Fruit fly (Drosophila melanogaster) whole organism, prepupa: ENCODE measurements around the gene Est-P.

Experiments
- CG10669 ChIP-seq: fragments of 200-800 bp; sonication (Bioruptor generic); optimal IDR thresholded peaks from 3 replicates; lab custom pipeline; 2018; ENCODE audit warnings: missing biosample characterization, mild to moderate bottlenecking, missing genetic modification characterization, moderate library complexity
- CG11902 ChIP-seq: fragments of 200-800 bp; sonication (Bioruptor generic); optimal IDR thresholded peaks from 3 replicates; lab custom pipeline; 2016; ENCODE audit warnings: missing biosample characterization, missing genetic modification characterization
- CG15336 ChIP-seq: fragments of 200-800 bp; sonication (Bioruptor generic); IDR thresholded peaks from 2 replicates; pipeline ENCODE4 v1.3.6; 2022; ENCODE audit warnings: missing biosample characterization, missing genetic modification characterization
- CG1621 ChIP-seq: fragments of 200-800 bp; sonication (Bioruptor generic); optimal IDR thresholded peaks from 3 replicates; lab custom pipeline; 2018; ENCODE audit warnings: missing biosample characterization, mild to moderate bottlenecking, missing genetic modification characterization
- CG3032 ChIP-seq: fragments of 200-800 bp; optimal IDR thresholded peaks from 2 replicates; lab custom pipeline; 2019; ENCODE audit warnings: missing biosample characterization, mild to moderate bottlenecking, missing genetic modification characterization, moderate library complexity
- CG31627 ChIP-seq: fragments of 200-800 bp; sonication (Bioruptor generic); optimal IDR thresholded peaks from 3 replicates; lab custom pipeline; 2016; ENCODE audit warnings: missing biosample characterization, missing genetic modification characterization
- CG32006 ChIP-seq: fragments of 200-800 bp; sonication (Bioruptor generic); optimal IDR thresholded peaks from 3 replicates; lab custom pipeline; 2017; ENCODE audit warnings: missing biosample characterization, mild to moderate bottlenecking, missing genetic modification characterization
- CG34406 ChIP-seq: fragments of 200-800 bp; sonication (Bioruptor generic); optimal IDR thresholded peaks from 3 replicates; lab custom pipeline; 2016; ENCODE audit warnings: missing biosample characterization, missing genetic modification characterization
- CG4318 ChIP-seq: fragments of 200-800 bp; sonication (Bioruptor generic); optimal IDR thresholded peaks from 3 replicates; lab custom pipeline; 2017; ENCODE audit warnings: missing biosample characterization, mild to moderate bottlenecking, missing genetic modification characterization
- CG6163 ChIP-seq: fragments of 200-800 bp; sonication (Bioruptor generic); IDR thresholded peaks from 3 replicates; pipeline ENCODE4 v1.3.6; 2022; ENCODE audit warnings: missing biosample characterization, missing genetic modification characterization
- CG6792 ChIP-seq: fragments of 200-800 bp; sonication (Bioruptor generic); optimal IDR thresholded peaks from 3 replicates; lab custom pipeline; 2016; ENCODE audit warnings: missing biosample characterization, missing genetic modification characterization
- CG6808 ChIP-seq: fragments of 200-800 bp; sonication (Bioruptor generic); optimal IDR thresholded peaks from 3 replicates; lab custom pipeline; 2017; ENCODE audit warnings: missing biosample characterization, missing genetic modification characterization, mild to moderate bottlenecking, moderate library complexity, missing genetic modification reagents
- CG7368 ChIP-seq: fragments of 200-800 bp; sonication (Bioruptor generic); optimal IDR thresholded peaks from 3 replicates; lab custom pipeline; 2016; ENCODE audit warnings: missing biosample characterization, missing genetic modification characterization
- CG8119 ChIP-seq: fragments of 200-800 bp; sonication (Bioruptor generic); IDR thresholded peaks from 3 replicates; pipeline ENCODE4 v1.3.6; 2022; ENCODE audit warnings: missing biosample characterization, missing genetic modification characterization
- CG9139 ChIP-seq: fragments of 200-800 bp; sonication (Bioruptor generic); optimal IDR thresholded peaks from 3 replicates; lab custom pipeline; 2017; ENCODE audit warnings: missing biosample characterization, mild to moderate bottlenecking, missing genetic modification characterization
- Eip75B ChIP-seq: fragments of 200-800 bp; sonication (Bioruptor generic); optimal IDR thresholded peaks from 3 replicates; lab custom pipeline; 2016; ENCODE audit warnings: missing biosample characterization, missing genetic modification characterization
- Ets21C ChIP-seq: fragments of 200-800 bp; sonication (Bioruptor generic); optimal IDR thresholded peaks from 3 replicates; lab custom pipeline; 2016; ENCODE audit warnings: missing biosample characterization, missing genetic modification characterization
- Ets96B ChIP-seq: fragments of 200-800 bp; optimal IDR thresholded peaks from 2 replicates; lab custom pipeline; 2019; ENCODE audit warnings: missing biosample characterization, mild to moderate bottlenecking, missing genetic modification characterization, moderate library complexity
- Gug ChIP-seq: fragments of 200-800 bp; sonication (Bioruptor generic); IDR thresholded peaks from 2 replicates; pipeline ENCODE4 v1.3.6; 2022; ENCODE audit warnings: missing biosample characterization, missing genetic modification characterization
- Hr38 ChIP-seq: sonication (Bioruptor generic); optimal IDR thresholded peaks from 2 replicates; lab custom pipeline; 2016; ENCODE audit warnings: missing biosample characterization, missing genetic modification characterization
- Hr39 ChIP-seq: fragments of 200-800 bp; sonication (Bioruptor generic); optimal IDR thresholded peaks from 2 replicates; lab custom pipeline; 2016; ENCODE audit warnings: missing biosample characterization, missing genetic modification characterization
- Hr4 ChIP-seq: fragments of 200-800 bp; sonication (Bioruptor generic); optimal IDR thresholded peaks from 3 replicates; lab custom pipeline; 2016; ENCODE audit warnings: missing biosample characterization, missing genetic modification characterization
- Lpt ChIP-seq: fragments of 200-800 bp; sonication (Bioruptor generic); optimal IDR thresholded peaks from 3 replicates; lab custom pipeline; 2016; ENCODE audit warnings: missing biosample characterization, missing genetic modification characterization
- Met ChIP-seq: fragments of 200-800 bp; sonication (Bioruptor generic); optimal IDR thresholded peaks from 3 replicates; lab custom pipeline; 2016; ENCODE audit warnings: missing biosample characterization, missing genetic modification characterization
- OdsH ChIP-seq: fragments of 200-800 bp; sonication (Bioruptor generic); optimal IDR thresholded peaks from 3 replicates; lab custom pipeline; 2016; ENCODE audit warnings: missing biosample characterization, missing genetic modification characterization
- Smox ChIP-seq: fragments of 200-800 bp; sonication (Bioruptor generic); optimal IDR thresholded peaks from 3 replicates; lab custom pipeline; 2016; ENCODE audit warnings: missing biosample characterization, missing genetic modification characterization
- Sox14 ChIP-seq: fragments of 200-800 bp; sonication (Bioruptor generic); optimal IDR thresholded peaks from 3 replicates; lab custom pipeline; 2016; ENCODE audit warnings: missing biosample characterization, missing genetic modification characterization
- Sox15 ChIP-seq: fragments of 200-800 bp; sonication (Bioruptor generic); optimal IDR thresholded peaks from 3 replicates; lab custom pipeline; 2016; ENCODE audit warnings: missing biosample characterization, missing genetic modification characterization
- achi ChIP-seq: fragments of 200-800 bp; sonication (Bioruptor generic); optimal IDR thresholded peaks from 3 replicates; lab custom pipeline; 2016; ENCODE audit warnings: missing biosample characterization, missing genetic modification characterization
- acj6 ChIP-seq: fragments of 200-800 bp; sonication (Bioruptor generic); optimal IDR thresholded peaks from 3 replicates; lab custom pipeline; 2016; ENCODE audit warnings: missing biosample characterization, missing genetic modification characterization
- cyc ChIP-seq: fragments of 200-800 bp; sonication (Bioruptor generic); optimal IDR thresholded peaks from 3 replicates; lab custom pipeline; 2016; ENCODE audit warnings: missing biosample characterization, missing genetic modification characterization
- dac ChIP-seq: fragments of 200-800 bp; sonication (Bioruptor generic); optimal IDR thresholded peaks from 2 replicates; lab custom pipeline; 2017; ENCODE audit warnings: missing biosample characterization, mild to moderate bottlenecking, missing genetic modification characterization
- dsx ChIP-seq: fragments of 200-800 bp; optimal IDR thresholded peaks from 3 replicates; lab custom pipeline; 2019; ENCODE audit warnings: missing biosample characterization, mild to moderate bottlenecking, missing genetic modification characterization, moderate library complexity; ENCODE audit not compliant: poor library complexity, severe bottlenecking
- eg ChIP-seq: fragments of 200-800 bp; sonication (Bioruptor generic); IDR thresholded peaks from 3 replicates; pipeline ENCODE4 v1.3.6; 2022; ENCODE audit warnings: missing biosample characterization, missing genetic modification characterization
- esn ChIP-seq: fragments of 200-800 bp; sonication (Bioruptor generic); optimal IDR thresholded peaks from 2 replicates; lab custom pipeline; 2016; ENCODE audit warnings: missing biosample characterization, mild to moderate bottlenecking, missing genetic modification characterization, moderate library complexity
- fd59A ChIP-seq: fragments of 200-800 bp; sonication (Bioruptor generic); optimal IDR thresholded peaks from 2 replicates; lab custom pipeline; 2017; ENCODE audit warnings: missing biosample characterization, mild to moderate bottlenecking, missing genetic modification characterization, missing genetic modification reagents
- fd85E ChIP-seq: fragments of 200-800 bp; sonication (Bioruptor generic); optimal IDR thresholded peaks from 3 replicates; lab custom pipeline; 2016; ENCODE audit warnings: missing biosample characterization, missing genetic modification characterization
- fkh ChIP-seq: fragments of 200-800 bp; sonication (Bioruptor generic); optimal IDR thresholded peaks from 3 replicates; lab custom pipeline; 2017; ENCODE audit warnings: missing biosample characterization, mild to moderate bottlenecking, missing genetic modification characterization, moderate library complexity
- lz ChIP-seq: fragments of 200-800 bp; sonication (Bioruptor generic); optimal IDR thresholded peaks from 3 replicates; lab custom pipeline; 2016; ENCODE audit warnings: missing biosample characterization, missing genetic modification characterization
- net ChIP-seq: fragments of 200-800 bp; sonication (Bioruptor generic); optimal IDR thresholded peaks from 3 replicates; lab custom pipeline; 2016; ENCODE audit warnings: missing biosample characterization, missing genetic modification characterization
- pdm3 ChIP-seq: fragments of 200-800 bp; sonication (Bioruptor generic); optimal IDR thresholded peaks from 3 replicates; lab custom pipeline; 2016; ENCODE audit warnings: missing biosample characterization, missing genetic modification characterization
- salr ChIP-seq, 2 experiments: fragments of 200-800 bp; sonication (Bioruptor generic); optimal IDR thresholded peaks; 3 replicates each; lab custom pipeline; 2016 to 2018; ENCODE audit warnings: missing biosample characterization in 2 of 2, missing genetic modification characterization in 2 of 2, mild to moderate bottlenecking in 1 of 2
- ss ChIP-seq, 2 experiments: fragments of 200-800 bp; sonication (Bioruptor generic); optimal IDR thresholded peaks; 2 replicates in 1 of 2; 3 replicates in 1 of 2; lab custom pipeline; 2017 to 2018; ENCODE audit warnings: mild to moderate bottlenecking in 2 of 2, missing biosample characterization in 2 of 2, missing genetic modification characterization in 2 of 2, moderate library complexity in 1 of 2
- svp ChIP-seq: fragments of 200-800 bp; sonication (Bioruptor generic); peaks from one replicate; lab custom pipeline; 2016; ENCODE audit warnings: missing biosample characterization, missing genetic modification characterization
- topi ChIP-seq: fragments of 200-800 bp; sonication (Bioruptor generic); optimal IDR thresholded peaks from 3 replicates; lab custom pipeline; 2016; ENCODE audit warnings: missing biosample characterization, missing genetic modification characterization
- vri ChIP-seq: fragments of 200-800 bp; sonication (Bioruptor generic); optimal IDR thresholded peaks from 3 replicates; lab custom pipeline; 2016; ENCODE audit warnings: missing biosample characterization, mild to moderate bottlenecking, missing genetic modification characterization

The Est-P gene

dm6 chr3L:12205848-12206247 lies 15.3 kb downstream of the Est-P start, which contains the start of gene Tsen54:
Tsen54 (minus strand) TSS chr3L:12206022.
- TF ChIP-seq CG4318 (GFP tag; lab: Kevin White, UChicago) (no peak), CG6808 (GFP tag; lab: Kevin White, UChicago) (no peak), CG1621 (no peak)

DNA sequence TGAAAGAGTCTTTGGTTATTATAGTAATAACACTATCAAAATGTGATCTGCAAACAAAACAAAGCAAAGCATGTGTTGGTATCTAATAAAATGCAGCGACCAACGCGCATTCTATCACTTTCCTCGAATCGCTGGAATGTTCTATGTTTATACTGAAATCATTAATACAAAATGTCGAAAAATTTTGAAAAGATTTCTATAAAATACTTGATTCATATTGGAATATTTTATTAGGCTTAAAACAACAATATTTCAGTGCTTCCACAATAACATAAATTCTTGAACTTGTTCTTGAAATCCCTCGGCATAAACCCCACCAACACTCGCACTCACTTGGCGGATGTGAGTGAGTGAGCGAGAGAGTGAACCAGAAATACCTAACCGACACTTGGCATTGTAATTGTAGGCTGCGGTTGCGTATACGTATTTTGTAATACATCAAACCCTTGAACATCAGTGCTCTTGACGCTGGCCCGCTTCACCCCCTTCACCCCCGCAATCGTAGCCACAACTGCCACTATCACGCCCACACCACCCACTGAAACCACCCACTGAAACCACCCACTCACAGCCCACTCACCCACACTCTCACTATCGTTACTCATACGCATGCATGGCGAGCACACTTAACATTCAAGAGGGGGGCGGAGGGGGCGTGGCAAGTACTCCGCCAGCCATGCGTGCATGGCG lies 32.6 kb downstream of the Est-P start:
- TF ChIP-seq acj6 (GFP tag; lab: Kevin White, UChicago) (peak; percentile 11), CG34406 (GFP tag; lab: Kevin White, UChicago) (no peak), CG7368 (GFP tag; lab: Kevin White, UChicago) (no peak), Hr4 (GFP tag; lab: Kevin White, UChicago) (peak; percentile 33), CG6163 (GFP tag; lab: Robert Waterston, UW) (peak; percentile 36; the same call in 1 of the 3 replicates), eg (GFP tag; lab: Robert Waterston, UW) (peak; percentile 66), CG15336 (peak; percentile 72), CG32006 (GFP tag; lab: Kevin White, UChicago) (peak; percentile 17)

DNA sequence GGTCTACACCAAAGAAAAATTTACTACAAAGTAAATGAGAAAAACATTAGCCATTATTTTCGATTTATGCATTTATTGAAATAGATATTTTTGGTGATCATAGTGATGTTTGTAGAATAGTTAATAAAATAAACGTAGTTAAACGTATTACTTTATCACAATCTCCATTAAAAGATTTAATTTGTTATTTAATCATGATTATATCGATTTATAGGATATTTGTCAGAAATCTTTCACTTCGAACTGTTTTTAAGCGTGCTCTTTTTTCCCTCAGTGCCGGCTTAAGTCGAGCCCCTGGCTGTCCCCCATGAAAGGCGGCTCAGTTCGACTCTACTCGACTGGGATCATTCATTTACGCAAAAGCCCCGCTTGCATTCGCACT lies 33.1 kb downstream of the Est-P start:
- TF ChIP-seq eg (GFP tag; lab: Robert Waterston, UW) (0 out of 3 replicates have a peak, but pooled peaks have one; percentile 9), CG9139 (GFP tag; lab: Kevin White, UChicago) (no peak), svp (no peak), fd59A (GFP tag; lab: Kevin White, UChicago) (no peak), achi (GFP tag; lab: Kevin White, UChicago) (no peak), Smox (GFP tag; lab: Kevin White, UChicago) (no peak), esn (GFP tag; lab: Kevin White, UChicago) (no peak), CG3032 (no peak), CG1621 (no peak), CG15336 (peak; percentile 21; the same call in 1 of the 2 replicates), Met (GFP tag; lab: Kevin White, UChicago) (no peak), Lpt (GFP tag; lab: Kevin White, UChicago) (no peak), salr (GFP tag; optimal IDR thresholded peaks at IDR 0.05; lab: Kevin White, UChicago) (no peak), CG31627 (no peak), pdm3 (no peak), Ets21C (GFP tag; lab: Kevin White, UChicago) (no peak), CG10669 (GFP tag; lab: Kevin White, UChicago) (no peak), CG11902 (GFP tag; lab: Kevin White, UChicago) (no peak), topi (no peak), vri (no peak), cyc (GFP tag; lab: Kevin White, UChicago) (no peak), Eip75B (GFP tag; lab: Kevin White, UChicago) (no peak), Ets96B (tag; lab: Kevin White, UChicago) (no peak), fkh (GFP tag; lab: Kevin White, UChicago) (no peak), lz (no peak), OdsH (GFP tag; lab: Kevin White, UChicago) (no peak), fd85E (GFP tag; lab: Kevin White, UChicago) (no peak), CG8119 (GFP tag; lab: Robert Waterston, UW) (peak; percentile 53; the same call in 2 of the 3 replicates), ss (GFP tag; optimal IDR thresholded peaks at IDR 0.05; lab: Kevin White, UChicago) (no peak), Hr38 (GFP tag; lab: Kevin White, UChicago) (no peak), Hr4 (GFP tag; lab: Kevin White, UChicago) (peak; percentile 16), dac (GFP tag; lab: Kevin White, UChicago) (no peak), CG6163 (GFP tag; lab: Robert Waterston, UW) (no peak), dsx (GFP tag; lab: Kevin White, UChicago) (no peak), net (GFP tag; lab: Kevin White, UChicago) (no peak), Sox14 (GFP tag; lab: Kevin White, UChicago) (no peak), CG7368 (GFP tag; lab: Kevin White, UChicago) (no peak), CG6792 (GFP tag; lab: Kevin White, UChicago) (no peak), Hr39 (no peak), Sox15 (GFP tag; lab: Kevin White, UChicago) (no peak), CG4318 (GFP tag; lab: Kevin White, UChicago) (peak; percentile 10), Gug (GFP tag; lab: Robert Waterston, UW) (no peak), CG32006 (GFP tag; lab: Kevin White, UChicago) (peak; percentile 52)
